Worm (Caenorhabditis elegans) whole organism, L2 larva: ENCODE measurements around the gene Y48E1B.3.

Experiments
- ceh-82 ChIP-seq: fragments of 150-350 bp; optimal IDR thresholded peaks from 2 replicates; lab custom pipeline; 2014; ENCODE audit warnings: missing biosample characterization, missing genetic modification characterization
- fos-1 ChIP-seq: fragments of 150-350 bp; optimal IDR thresholded peaks from 2 replicates; lab custom pipeline; 2014; ENCODE audit warnings: missing biosample characterization, missing genetic modification characterization
- lin-13 ChIP-seq: fragments of 150-350 bp; optimal IDR thresholded peaks from 2 replicates; lab custom pipeline; 2014; ENCODE audit warnings: missing biosample characterization, missing genetic modification reagents, missing genetic modification characterization
- nhr-11 ChIP-seq: fragments of 150-350 bp; optimal IDR thresholded peaks from 2 replicates; lab custom pipeline; 2014; ENCODE audit warnings: missing biosample characterization, missing genetic modification characterization
- nhr-237 ChIP-seq: fragments of 150-350 bp; optimal IDR thresholded peaks from 2 replicates; lab custom pipeline; 2014; ENCODE audit warnings: missing biosample characterization, missing genetic modification characterization
- nhr-25 ChIP-seq: fragments of 150-350 bp; sonication (generic microtip); optimal IDR thresholded peaks from 3 replicates; lab custom pipeline; 2014; ENCODE audit warnings: missing biosample characterization, missing genetic modification characterization
- nhr-77 ChIP-seq: fragments of 150-350 bp; optimal IDR thresholded peaks from 2 replicates; lab custom pipeline; 2014; ENCODE audit warnings: missing biosample characterization, missing genetic modification characterization
- peb-1 ChIP-seq: fragments of 150-350 bp; optimal IDR thresholded peaks from 2 replicates; lab custom pipeline; 2014; ENCODE audit warnings: missing biosample characterization, missing genetic modification characterization
- sma-3 ChIP-seq: sonication (generic microtip); optimal IDR thresholded peaks from 2 replicates; lab custom pipeline; 2016; ENCODE audit warnings: missing genetic modification reagents, missing genetic modification characterization, missing compliant biosample characterization
- snpc-4 ChIP-seq: fragments of 150-350 bp; optimal IDR thresholded peaks from 2 replicates; lab custom pipeline; 2014; ENCODE audit warnings: missing biosample characterization, missing genetic modification characterization
- unc-55 ChIP-seq: fragments of 150-350 bp; sonication (generic microtip); optimal IDR thresholded peaks from 3 replicates; lab custom pipeline; 2014; ENCODE audit warnings: missing biosample characterization, missing genetic modification reagents, missing genetic modification characterization
- unc-62 ChIP-seq: fragments of 150-350 bp; optimal IDR thresholded peaks from 2 replicates; lab custom pipeline; 2014; ENCODE audit warnings: missing biosample characterization, missing genetic modification reagents, missing genetic modification characterization
- ztf-4 ChIP-seq: fragments of 150-350 bp; optimal IDR thresholded peaks from 2 replicates; lab custom pipeline; 2014; ENCODE audit warnings: missing biosample characterization, missing genetic modification characterization

ce11 chrII:13521977-13522404 is 45.8 kb downstream of the Y48E1B.3 start:
- no peak for TF ChIP-seq unc-55 (GFP tag; lab: Kevin White, UChicago)
- no peak for TF ChIP-seq ztf-4 (tag; lab: Kevin White, UChicago)
- TF ChIP-seq snpc-4 (tag; lab: Kevin White, UChicago) = peak; percentile 90
- no peak for TF ChIP-seq nhr-25 (tag; lab: Kevin White, UChicago)
- TF ChIP-seq ceh-82 (tag; lab: Kevin White, UChicago) = no peak
- no peak for TF ChIP-seq peb-1 (tag; lab: Kevin White, UChicago)
- TF ChIP-seq sma-3 = peak; percentile 9
- TF ChIP-seq nhr-11 (tag; lab: Kevin White, UChicago) = no peak
- no peak for TF ChIP-seq lin-13 (GFP tag; lab: Kevin White, UChicago)
- no peak for TF ChIP-seq fos-1 (tag; lab: Kevin White, UChicago)
- no peak for TF ChIP-seq nhr-237 (tag; lab: Kevin White, UChicago)
- no peak for TF ChIP-seq nhr-77
- no peak for TF ChIP-seq unc-62
